Worm (Caenorhabditis elegans): ENCODE data around the gene csc-1.
A peak's percentile ranks its signal among the peaks of the same experiment; 100 is the strongest.

csc-1 gene

ce11 chrII:13638576-13638975 is 41.8 kb downstream of the csc-1 start (continued):
- TF ChIP-seq ztf-11 (tag; optimal IDR thresholded peaks at IDR 0.05) (no peak), D1046.2 (GFP tag; IDR thresholded peaks at IDR 0.05) (no peak), nhr-11 (tag; optimal IDR thresholded peaks at IDR 0.05) (no peak), vab-7 (GFP tag; IDR thresholded peaks at IDR 0.05) (no peak), ceh-62 (tag; optimal IDR thresholded peaks at IDR 0.05) (no peak), ztf-7 (tag; optimal IDR thresholded peaks at IDR 0.05) (peak; percentile 13), zip-2 (tag; optimal IDR thresholded peaks at IDR 0.05) (no peak), nhr-77 (tag; optimal IDR thresholded peaks at IDR 0.05) (peak; percentile 82), nhr-41 (GFP tag; IDR thresholded peaks at IDR 0.05) (no peak), unc-62 (GFP tag; optimal IDR thresholded peaks at IDR 0.05 in 1 of 2) (peak in 1 of 2 experiments; percentile 68), unc-62 (tag; optimal IDR thresholded peaks at IDR 0.05) (no peak), jun-1 (tag; optimal IDR thresholded peaks at IDR 0.05) (no peak), fkh-10 (GFP tag; optimal IDR thresholded peaks at IDR 0.05) (no peak), cey-2 (tag; optimal IDR thresholded peaks at IDR 0.05; ENCODE audit: borderline replicate concordance, insufficient read depth) (no peak), spr-3 (GFP tag; optimal IDR thresholded peaks at IDR 0.05) (no peak), ceh-82 (tag; optimal IDR thresholded peaks at IDR 0.05) (no peak), unc-39 (tag; optimal IDR thresholded peaks at IDR 0.05) (no peak), nhr-28 (tag; optimal IDR thresholded peaks at IDR 0.05) (peak; percentile 75), daf-19 (GFP tag; conservative IDR thresholded peaks at IDR 0.05) (no peak), T20F7.1 (GFP tag; optimal IDR thresholded peaks at IDR 0.05) (no peak), nhr-102 (tag; optimal IDR thresholded peaks at IDR 0.05) (peak; percentile 14), lin-1 (GFP tag; IDR thresholded peaks at IDR 0.05) (no peak), hlh-11 (tag; optimal IDR thresholded peaks at IDR 0.05) (peak; percentile 87), Y48G9A.11 (GFP tag; IDR thresholded peaks at IDR 0.05) (no peak), ceh-28 (tag; optimal IDR thresholded peaks at IDR 0.05) (peak; percentile 55), dmd-9 (GFP tag; IDR thresholded peaks at IDR 0.05) (no peak)

- TF ChIP-seq aly-2 (tag; optimal IDR thresholded peaks at IDR 0.05) (no peak), mep-1 (tag; optimal IDR thresholded peaks at IDR 0.05) (peak; percentile 18), dmd-6 (GFP tag; IDR thresholded peaks at IDR 0.05) (peak; percentile 41), F44E2.7 (GFP tag; IDR thresholded peaks at IDR 0.05) (no peak), Y5F2A.4 (GFP tag; optimal IDR thresholded peaks at IDR 0.05) (no peak), saeg-2 (GFP tag; IDR thresholded peaks at IDR 0.05) (no peak), hif-1 (tag; optimal IDR thresholded peaks at IDR 0.05) (peak in 1 of 2 experiments; percentile 48), hlh-30 (tag; optimal IDR thresholded peaks at IDR 0.05; ENCODE audit: insufficient read depth) (peak; percentile 79), nhr-48 (tag; optimal IDR thresholded peaks at IDR 0.05) (peak; percentile 90), aha-1 (tag) (peak; percentile 53), lsy-2 (tag; optimal IDR thresholded peaks at IDR 0.05) (peak in 1 of 2 experiments; percentile 58), nhr-6 (tag; optimal IDR thresholded peaks at IDR 0.05) (peak; percentile 11), egl-27 (tag; optimal IDR thresholded peaks at IDR 0.05) (no peak), zfp-2 (tag; optimal IDR thresholded peaks at IDR 0.05) (no peak), nhr-77 (tag; optimal IDR thresholded peaks at IDR 0.05) (peak; percentile 60), tra-1 (GFP tag; IDR thresholded peaks at IDR 0.05) (0 out of 2 replicates have a peak, but pooled peaks have one; percentile 17), hlh-11 (tag; optimal IDR thresholded peaks at IDR 0.05) (peak; percentile 58), D1046.2 (GFP tag; IDR thresholded peaks at IDR 0.05) (no peak), nhr-28 (tag; optimal IDR thresholded peaks at IDR 0.05) (peak; percentile 53), mdl-1 (tag; optimal IDR thresholded peaks at IDR 0.05) (peak in 1 of 2 experiments; percentile 80), mes-2 (tag; optimal IDR thresholded peaks at IDR 0.05; ENCODE audit: poor library complexity, severe bottlenecking) (peak; percentile 36), Y105C5A.15 (GFP tag; IDR thresholded peaks at IDR 0.05) (no peak), dve-1 (tag; optimal IDR thresholded peaks at IDR 0.05; ENCODE audit: insufficient read depth) (peak; percentile 35), snpc-1.2 (GFP tag; IDR thresholded peaks at IDR 0.05) (no peak), ceh-32 (tag; optimal IDR thresholded peaks at IDR 0.05; ENCODE audit: poor library complexity) (no peak), F10B5.3 (tag; optimal IDR thresholded peaks at IDR 0.05) (no peak), daf-16 (GFP tag; optimal IDR thresholded peaks at IDR 0.05) (no peak), daf-16 (tag; optimal IDR thresholded peaks at IDR 0.05) (peak; percentile 26)
These were observed 43.5 kb downstream of the csc-1 start for ce11 chrII:13640210-13640609.
